Fruit fly (Drosophila melanogaster) whole organism, embryonic: ENCODE measurements around the gene CG46313.

Experiments
- Bdp1 ChIP-seq: fragments of 200-800 bp; sonication (Bioruptor generic); optimal IDR thresholded peaks from 3 replicates; lab custom pipeline; 2016; ENCODE audit warnings: missing biosample characterization, missing genetic modification characterization
- CG10979 ChIP-seq: fragments of 200-800 bp; sonication (Bioruptor generic); optimal IDR thresholded peaks from 2 replicates; lab custom pipeline; 2018; ENCODE audit warnings: missing biosample characterization, mild to moderate bottlenecking, missing genetic modification characterization, moderate library complexity
- CG11093 ChIP-seq: fragments of 200-800 bp; sonication (Bioruptor generic); IDR thresholded peaks from 3 replicates; pipeline ENCODE4 v1.3.6; 2022; ENCODE audit warnings: missing biosample characterization, missing genetic modification characterization
- CG13424 ChIP-seq: fragments of 200-800 bp; sonication (Bioruptor generic); optimal IDR thresholded peaks from 2 replicates; lab custom pipeline; 2019; ENCODE audit warnings: missing biosample characterization, mild to moderate bottlenecking, missing genetic modification characterization, moderate library complexity
- CG13894 ChIP-seq: fragments of 200-800 bp; sonication (Bioruptor generic); optimal IDR thresholded peaks from 3 replicates; lab custom pipeline; 2018; ENCODE audit warnings: missing biosample characterization, mild to moderate bottlenecking, missing genetic modification characterization, moderate library complexity
- CG16863 ChIP-seq: fragments of 200-800 bp; sonication (Bioruptor generic); optimal IDR thresholded peaks from 3 replicates; lab custom pipeline; 2016; ENCODE audit warnings: missing biosample characterization, missing genetic modification characterization
- CG17385 ChIP-seq: fragments of 200-800 bp; sonication (Bioruptor generic); optimal IDR thresholded peaks from 3 replicates; lab custom pipeline; 2018; ENCODE audit warnings: missing biosample characterization, mild to moderate bottlenecking, missing genetic modification characterization
- CG17829 ChIP-seq: fragments of 200-800 bp; optimal IDR thresholded peaks from 2 replicates; lab custom pipeline; 2019; ENCODE audit warnings: missing biosample characterization, mild to moderate bottlenecking, missing genetic modification characterization, moderate library complexity
- CG1832 ChIP-seq: fragments of 200-800 bp; sonication (Bioruptor generic); optimal IDR thresholded peaks from 2 replicates; lab custom pipeline; 2017; ENCODE audit warnings: missing biosample characterization, mild to moderate bottlenecking, missing genetic modification characterization, inconsistent platforms
- CG2129 ChIP-seq: fragments of 200-800 bp; sonication (Bioruptor generic); IDR thresholded peaks from 2 replicates; pipeline ENCODE4 v1.3.6; 2022; ENCODE audit warnings: missing biosample characterization, missing genetic modification characterization; ENCODE audit not compliant: partially characterized antibody
- CG31388 ChIP-seq: fragments of 200-800 bp; sonication (Bioruptor generic); optimal IDR thresholded peaks from 2 replicates; lab custom pipeline; 2016; ENCODE audit warnings: missing biosample characterization, missing genetic modification characterization
- CG33557 ChIP-seq: fragments of 200-800 bp; sonication (Bioruptor generic); optimal IDR thresholded peaks from 2 replicates; lab custom pipeline; 2019; ENCODE audit warnings: missing biosample characterization, mild to moderate bottlenecking, missing genetic modification characterization, moderate library complexity
- CG3407 ChIP-seq: fragments of 200-800 bp; sonication (Bioruptor generic); optimal IDR thresholded peaks from 2 replicates; lab custom pipeline; 2018; ENCODE audit warnings: missing biosample characterization, mild to moderate bottlenecking, missing genetic modification characterization
- CG4424 ChIP-seq: fragments of 200-800 bp; sonication (Bioruptor generic); optimal IDR thresholded peaks from 3 replicates; lab custom pipeline; 2016; ENCODE audit warnings: missing biosample characterization, missing genetic modification characterization
- CG6175 ChIP-seq: fragments of 200-800 bp; sonication (Bioruptor generic); IDR thresholded peaks from 3 replicates; pipeline ENCODE4 v1.3.6; 2022; ENCODE audit warnings: missing biosample characterization, missing genetic modification characterization
- CG6272 ChIP-seq: fragments of 200-800 bp; sonication (Bioruptor generic); IDR thresholded peaks from 2 replicates; pipeline ENCODE4 v1.3.6; 2022; ENCODE audit warnings: missing biosample characterization, missing genetic modification characterization
- CG6765 ChIP-seq: fragments of 200-800 bp; sonication (Bioruptor generic); optimal IDR thresholded peaks from 3 replicates; lab custom pipeline; 2017; ENCODE audit warnings: missing biosample characterization, mild to moderate bottlenecking, missing genetic modification characterization
- CG6854 ChIP-seq: fragments of 200-800 bp; sonication (Bioruptor generic); optimal IDR thresholded peaks from 3 replicates; lab custom pipeline; 2017; ENCODE audit warnings: missing biosample characterization, mild to moderate bottlenecking, missing genetic modification characterization
- CG7963 ChIP-seq: fragments of 200-800 bp; sonication (Bioruptor generic); IDR thresholded peaks from 3 replicates; pipeline ENCODE4 v1.3.6; 2022; ENCODE audit warnings: missing biosample characterization, missing genetic modification characterization; ENCODE audit not compliant: partially characterized antibody
- CG9932 ChIP-seq: fragments of 200-800 bp; sonication (Bioruptor generic); IDR thresholded peaks from 2 replicates; pipeline ENCODE4 v1.3.6; 2022; ENCODE audit warnings: missing biosample characterization, missing genetic modification characterization
- D ChIP-seq, 2 experiments: fragments of 200-800 bp in 1 of 2; fragments of >200 bp in 1 of 2; sonication (Bioruptor generic) in 1 of 2; optimal IDR thresholded peaks; 2 replicates in 1 of 2; 3 replicates in 1 of 2; lab custom pipeline; 2017; ENCODE audit warnings: mild to moderate bottlenecking in 1 of 2, missing biosample characterization in 1 of 2, missing genetic modification characterization in 1 of 2, missing genetic modification reagents in 1 of 2
- Fer1 ChIP-seq: fragments of 200-800 bp; sonication (Bioruptor generic); optimal IDR thresholded peaks from 2 replicates; lab custom pipeline; 2017; ENCODE audit warnings: missing biosample characterization, mild to moderate bottlenecking, missing genetic modification characterization
- H15 ChIP-seq: fragments of 200-800 bp; sonication (Bioruptor generic); IDR thresholded peaks from 3 replicates; pipeline ENCODE4 v1.3.6; 2022; ENCODE audit warnings: missing biosample characterization, missing genetic modification characterization
- Hr78 ChIP-seq, 2 experiments: fragments of 200-800 bp in 1 of 2; fragments of >200 bp in 1 of 2; sonication (Bioruptor generic) in 1 of 2; optimal IDR thresholded peaks; 2 replicates each; lab custom pipeline; 2017 to 2019; ENCODE audit warnings: missing biosample characterization in 2 of 2, missing genetic modification characterization in 2 of 2, mild to moderate bottlenecking in 1 of 2, moderate library complexity in 1 of 2
- NFAT ChIP-seq: fragments of 200-800 bp; sonication (Bioruptor generic); IDR thresholded peaks from 2 replicates; pipeline ENCODE4 v1.3.6; 2022; ENCODE audit warnings: missing biosample characterization, missing genetic modification characterization
- Oaz ChIP-seq: fragments of 200-800 bp; sonication (Bioruptor generic); IDR thresholded peaks from 2 replicates; pipeline ENCODE4 v1.3.6; 2022; ENCODE audit warnings: missing biosample characterization, missing genetic modification characterization
- Trl ChIP-seq, 3 experiments: fragments of >200 bp in 2 of 3; fragments of 200-800 bp in 1 of 3; sonication (Bioruptor generic) in 1 of 3; optimal IDR thresholded peaks; 2 replicates in 1 of 3; 3 replicates in 2 of 3; lab custom pipeline; 2016 to 2017; ENCODE audit warnings: missing biosample characterization in 1 of 3, missing genetic modification characterization in 1 of 3
- amos ChIP-seq: fragments of 200-800 bp; sonication (Bioruptor generic); IDR thresholded peaks from 2 replicates; pipeline ENCODE4 v1.3.6; 2022; ENCODE audit warnings: missing biosample characterization, missing genetic modification characterization; ENCODE audit not compliant: partially characterized antibody
- ato ChIP-seq: fragments of 200-800 bp; sonication (Bioruptor generic); IDR thresholded peaks from 2 replicates; pipeline ENCODE4 v1.3.6; 2022; ENCODE audit warnings: missing biosample characterization, missing genetic modification characterization; ENCODE audit not compliant: partially characterized antibody
- az2 ChIP-seq: fragments of 200-800 bp; sonication (Bioruptor generic); optimal IDR thresholded peaks from 3 replicates; lab custom pipeline; 2016; ENCODE audit warnings: missing biosample characterization, missing genetic modification characterization
- caup ChIP-seq: fragments of 200-800 bp; sonication (Bioruptor generic); optimal IDR thresholded peaks from 3 replicates; lab custom pipeline; 2017; ENCODE audit warnings: missing biosample characterization, mild to moderate bottlenecking, missing genetic modification characterization, moderate library complexity; ENCODE audit not compliant: severe bottlenecking
- cg ChIP-seq: fragments of 200-800 bp; sonication (Bioruptor generic); optimal IDR thresholded peaks from 3 replicates; lab custom pipeline; 2019; ENCODE audit warnings: missing biosample characterization, mild to moderate bottlenecking, missing genetic modification characterization, moderate library complexity
- ci ChIP-seq: fragments of 200-800 bp; sonication (Bioruptor generic); IDR thresholded peaks from 3 replicates; pipeline ENCODE4 v1.3.6; 2022; ENCODE audit warnings: missing biosample characterization, missing genetic modification characterization
- crc ChIP-seq: fragments of 200-800 bp; sonication (Bioruptor generic); optimal IDR thresholded peaks from 2 replicates; lab custom pipeline; 2016; ENCODE audit warnings: missing biosample characterization, missing genetic modification characterization
- dpn ChIP-seq, 2 experiments: fragments of 200-800 bp; sonication (Bioruptor generic); optimal IDR thresholded peaks; 3 replicates each; lab custom pipeline; 2016; ENCODE audit warnings: missing biosample characterization in 2 of 2, missing genetic modification characterization in 2 of 2
- gce ChIP-seq: fragments of 200-800 bp; sonication (Bioruptor generic); IDR thresholded peaks from 3 replicates; pipeline ENCODE4 v1.3.6; 2022; ENCODE audit warnings: missing biosample characterization, missing genetic modification characterization
- gro ChIP-seq: fragments of 200-800 bp; sonication (Bioruptor generic); optimal IDR thresholded peaks from 2 replicates; lab custom pipeline; 2016; ENCODE audit warnings: missing biosample characterization, missing genetic modification characterization
- jing ChIP-seq: fragments of 200-800 bp; sonication (Bioruptor generic); optimal IDR thresholded peaks from 2 replicates; lab custom pipeline; 2018; ENCODE audit warnings: missing biosample characterization, mild to moderate bottlenecking, missing genetic modification characterization
- klu ChIP-seq: fragments of 200-800 bp; sonication (Bioruptor generic); IDR thresholded peaks from 2 replicates; pipeline ENCODE4 v1.3.6; 2022; ENCODE audit warnings: missing biosample characterization, missing genetic modification characterization
- knrl ChIP-seq: fragments of 200-800 bp; sonication (Bioruptor generic); IDR thresholded peaks from 3 replicates; pipeline ENCODE4 v1.3.6; 2022; ENCODE audit warnings: missing biosample characterization, missing genetic modification characterization; ENCODE audit not compliant: partially characterized antibody
- org-1 ChIP-seq: fragments of 200-800 bp; sonication (Bioruptor generic); optimal IDR thresholded peaks from 2 replicates; lab custom pipeline; 2017; ENCODE audit warnings: missing biosample characterization, missing genetic modification characterization
- otp ChIP-seq: fragments of 200-800 bp; sonication (Bioruptor generic); IDR thresholded peaks from 3 replicates; pipeline ENCODE4, ENCODE4 v1.3.6; 2022; ENCODE audit warnings: missing biosample characterization, missing genetic modification characterization
- sd ChIP-seq: fragments of 200-800 bp; sonication (Bioruptor generic); optimal IDR thresholded peaks from 3 replicates; lab custom pipeline; 2018; ENCODE audit warnings: missing biosample characterization, mild to moderate bottlenecking, missing genetic modification characterization, moderate library complexity
- stwl ChIP-seq: fragments of 200-800 bp; sonication (Bioruptor generic); optimal IDR thresholded peaks from 3 replicates; lab custom pipeline; 2018; ENCODE audit warnings: missing biosample characterization, mild to moderate bottlenecking, missing genetic modification characterization, moderate library complexity
- tgo ChIP-seq: fragments of 200-800 bp; sonication (Bioruptor generic); IDR thresholded peaks from 3 replicates; pipeline ENCODE4 v1.3.6; 2022; ENCODE audit warnings: missing biosample characterization, missing genetic modification characterization
- tup ChIP-seq: fragments of 200-800 bp; sonication (Bioruptor generic); optimal IDR thresholded peaks from 2 replicates; lab custom pipeline; 2016; ENCODE audit warnings: missing biosample characterization, mild to moderate bottlenecking, missing genetic modification characterization, moderate library complexity
- tx ChIP-seq: fragments of 200-800 bp; sonication (Bioruptor generic); optimal IDR thresholded peaks from 2 replicates; lab custom pipeline; 2016; ENCODE audit warnings: missing biosample characterization, missing genetic modification characterization
- unc-4 ChIP-seq: fragments of 200-800 bp; sonication (Bioruptor generic); IDR thresholded peaks from 2 replicates; pipeline ENCODE4 v1.3.6; 2022; ENCODE audit warnings: missing biosample characterization, missing genetic modification characterization; ENCODE audit not compliant: partially characterized antibody
- vvl ChIP-seq: fragments of 200-800 bp; sonication (Bioruptor generic); IDR thresholded peaks from 2 replicates; pipeline ENCODE4 v1.3.6; 2022; ENCODE audit warnings: missing biosample characterization, missing genetic modification characterization
- z ChIP-seq: fragments of 200-800 bp; sonication (Bioruptor generic); IDR thresholded peaks from 3 replicates; pipeline ENCODE4 v1.3.6; 2022; ENCODE audit warnings: missing biosample characterization, missing genetic modification characterization

CG46313 gene

dm6 chr3R:26937423-26937822, 40.9 kb upstream of the CG46313 start (continued):
- TF ChIP-seq klu (GFP tag; lab: Robert Waterston, UW) (no peak), org-1 (GFP tag; lab: Kevin White, UChicago) (no peak), tup (GFP tag; lab: Kevin White, UChicago) (no peak), otp (GFP tag; lab: Robert Waterston, UW) (no peak), CG7963 (GFP tag; lab: Robert Waterston, UW) (no peak), sd (peak; percentile 16), H15 (GFP tag; lab: Robert Waterston, UW) (no peak), jing (GFP tag; lab: Kevin White, UChicago) (no peak), Fer1 (GFP tag; lab: Kevin White, UChicago) (peak; percentile 43), CG9932 (GFP tag; lab: Robert Waterston, UW) (no peak), CG6854 (GFP tag; lab: Kevin White, UChicago) (peak; percentile 9), CG16863 (GFP tag; lab: Kevin White, UChicago) (peak; percentile 21), NFAT (no peak), CG31388 (GFP tag; lab: Kevin White, UChicago) (no peak), CG2129 (GFP tag; lab: Robert Waterston, UW) (no peak), z (no peak), CG17829 (tag; lab: Kevin White, UChicago) (peak; percentile 32), stwl (tag; lab: Kevin White, UChicago) (no peak), Trl (optimal IDR thresholded peaks at IDR 0.05; lab: Kevin White, UChicago) (no peak), Trl (GFP tag; optimal IDR thresholded peaks at IDR 0.05; lab: Kevin White, UChicago) (no peak), tgo (GFP tag; lab: Robert Waterston, UW) (peak; percentile 40; the same call in 2 of the 3 replicates), crc (GFP tag; lab: Kevin White, UChicago) (peak; percentile 16), CG6175 (no peak), vvl (GFP tag; lab: Robert Waterston, UW) (peak; percentile 65), az2 (GFP tag; lab: Kevin White, UChicago) (peak; percentile 39), cg (GFP tag; lab: Kevin White, UChicago) (no peak), CG33557 (GFP tag; lab: Kevin White, UChicago) (no peak), Hr78 (GFP tag; optimal IDR thresholded peaks at IDR 0.05; lab: Kevin White, UChicago) (peak in 1 of 2 experiments; percentile 10), dpn (GFP tag; optimal IDR thresholded peaks at IDR 0.05; lab: Kevin White, UChicago) (peak; percentile 19 to 44), CG13894 (tag; lab: Kevin White, UChicago) (no peak), tx (GFP tag; lab: Kevin White, UChicago) (no peak), Bdp1 (GFP tag; lab: Kevin White, UChicago) (no peak), Oaz (no peak), CG1832 (no peak), CG17385 (peak; percentile 31), gro (GFP tag; lab: Kevin White, UChicago) (peak; percentile 36), gce (GFP tag; lab: Robert Waterston, UW) (no peak), ci (GFP tag; lab: Robert Waterston, UW) (no peak), CG11093 (GFP tag; lab: Robert Waterston, UW) (no peak), CG13424 (tag; lab: Kevin White, UChicago) (peak; percentile 48), CG10979 (tag; lab: Kevin White, UChicago) (peak; percentile 50), D (optimal IDR thresholded peaks at IDR 0.05; lab: Kevin White, UChicago) (no peak), D (GFP tag; optimal IDR thresholded peaks at IDR 0.05; lab: Kevin White, UChicago) (no peak), CG3407 (GFP tag; lab: Kevin White, UChicago) (peak; percentile 1), CG6272 (no peak), caup (GFP tag; lab: Kevin White, UChicago) (peak; percentile 35), CG4424 (GFP tag; lab: Kevin White, UChicago) (peak; percentile 36), CG6765 (GFP tag; lab: Kevin White, UChicago) (peak; percentile 3), ato (no peak), knrl (GFP tag; lab: Robert Waterston, UW) (no peak), unc-4 (GFP tag; lab: Robert Waterston, UW) (no peak), amos (GFP tag; lab: Robert Waterston, UW) (no peak)
